Fruit fly (Drosophila melanogaster) whole organism, wandering third instar larva: Measurements from ENCODE around the gene CG17211.

Source experiments
- GATAd ChIP-seq: sonication (Bioruptor generic); optimal IDR thresholded peaks from 2 replicates; lab custom pipeline; 2016; ENCODE audit warnings: missing biosample characterization, missing genetic modification characterization
- Hr78 ChIP-seq: fragments of >200 bp; optimal IDR thresholded peaks from 2 replicates; lab custom pipeline; 2017; ENCODE audit warnings: missing biosample characterization, missing genetic modification characterization
- br ChIP-seq: fragments of 200-800 bp; sonication (Bioruptor generic); optimal IDR thresholded peaks from 2 replicates; lab custom pipeline; 2016; ENCODE audit warnings: missing biosample characterization, missing genetic modification characterization
- rgr ChIP-seq: fragments of 200-800 bp; sonication (Bioruptor generic); optimal IDR thresholded peaks from 3 replicates; lab custom pipeline; 2016; ENCODE audit warnings: missing biosample characterization, mild to moderate bottlenecking, missing genetic modification characterization

dm6 chr2L:12075850-12076249, 38.3 kb upstream of the CG17211 start, which contains the start of gene CG14947:
- TF ChIP-seq rgr (GFP tag; lab: Kevin White, UChicago): no peak
- no peak for TF ChIP-seq Hr78
- TF ChIP-seq GATAd (GFP tag; lab: Kevin White, UChicago): no peak
- no peak for TF ChIP-seq br (GFP tag; lab: Kevin White, UChicago)
